Worm (Caenorhabditis elegans): Measurements from ENCODE around the gene C47D12.2.

The C47D12.2 gene

ce11 chrII:11634681-11635527, 41.2 kb upstream of the C47D12.2 start (continued):
- TF ChIP-seq pag-3 (tag; optimal IDR thresholded peaks at IDR 0.05; ENCODE audit: borderline replicate concordance) = no peak
- peak; percentile 59 for TF ChIP-seq fax-1 (tag; optimal IDR thresholded peaks at IDR 0.05)
- peak; percentile 43 for TF ChIP-seq sox-4 (tag; optimal IDR thresholded peaks at IDR 0.05)
- peak; percentile 74 for TF ChIP-seq ztf-16 (tag; optimal IDR thresholded peaks at IDR 0.05)
- 0 out of 2 replicates have a peak, but pooled peaks have one; percentile 30 for TF ChIP-seq unc-3 (GFP tag; conservative IDR thresholded peaks at IDR 0.05)
- no peak for TF ChIP-seq unc-3 (tag; optimal IDR thresholded peaks at IDR 0.05)
- no peak for TF ChIP-seq mec-3 (tag; optimal IDR thresholded peaks at IDR 0.05; ENCODE audit: borderline replicate concordance)
- TF ChIP-seq Y22D7AL.16 (tag; optimal IDR thresholded peaks at IDR 0.05) = no peak
- TF ChIP-seq hlh-15 (tag; optimal IDR thresholded peaks at IDR 0.05) = no peak
- peak; percentile 5 for TF ChIP-seq gmeb-2 (tag; optimal IDR thresholded peaks at IDR 0.05)
- peak; percentile 54 for TF ChIP-seq C08G9.2 (tag; optimal IDR thresholded peaks at IDR 0.05)
- no peak for TF ChIP-seq K02D7.2 (tag; optimal IDR thresholded peaks at IDR 0.05)
- TF ChIP-seq nhr-232 (tag; optimal IDR thresholded peaks at IDR 0.05) = peak; percentile 44
- no peak for TF ChIP-seq lin-11 (tag; optimal IDR thresholded peaks at IDR 0.05)
- TF ChIP-seq pax-1 (tag; optimal IDR thresholded peaks at IDR 0.05) = no peak
- TF ChIP-seq ref-2 (tag; optimal IDR thresholded peaks at IDR 0.05) = peak; percentile 82
- peak; percentile 58 for TF ChIP-seq fkh-10 (GFP tag; optimal IDR thresholded peaks at IDR 0.05)
- peak; percentile 33 for TF ChIP-seq pqm-1 (tag; optimal IDR thresholded peaks at IDR 0.05)
- TF ChIP-seq eyg-1 (tag; optimal IDR thresholded peaks at IDR 0.05) = peak; percentile 78
- TF ChIP-seq ceh-45 (GFP tag; IDR thresholded peaks at IDR 0.05) = 0 out of 2 replicates have a peak, but pooled peaks have one; percentile 42
- TF ChIP-seq pat-9 (tag; optimal IDR thresholded peaks at IDR 0.05) = peak; percentile 41
- TF ChIP-seq nhr-11 (tag; optimal IDR thresholded peaks at IDR 0.05) = no peak
- peak; percentile 81 for TF ChIP-seq dmd-4 (tag; optimal IDR thresholded peaks at IDR 0.05; ENCODE audit: borderline replicate concordance)
- no peak for TF ChIP-seq odd-2 (tag; optimal IDR thresholded peaks at IDR 0.05)
- peak; percentile 98 for TF ChIP-seq rnt-1 (tag; optimal IDR thresholded peaks at IDR 0.05)
- peak; percentile 43 for TF ChIP-seq ttx-3 (tag; optimal IDR thresholded peaks at IDR 0.05)
- no peak for TF ChIP-seq ama-1 (optimal IDR thresholded peaks at IDR 0.05)
- peak; percentile 79 for TF ChIP-seq dve-1 (tag; optimal IDR thresholded peaks at IDR 0.05)
- peak; percentile 91 for TF ChIP-seq F13H6.1 (tag; optimal IDR thresholded peaks at IDR 0.05)
- TF ChIP-seq nfya-1 (tag; optimal IDR thresholded peaks at IDR 0.05) = peak; percentile 94
- peak; percentile 88 for TF ChIP-seq unc-55 (GFP tag; optimal IDR thresholded peaks at IDR 0.05)
- TF ChIP-seq ets-4 (tag; optimal IDR thresholded peaks at IDR 0.05) = peak; percentile 58
- peak; percentile 40 for TF ChIP-seq K09A11.1 (tag; optimal IDR thresholded peaks at IDR 0.05; ENCODE audit: insufficient read depth)
- TF ChIP-seq C38D4.7 (GFP tag; optimal IDR thresholded peaks at IDR 0.05) = peak; percentile 44
- peak; percentile 18 for TF ChIP-seq zip-5 (tag; optimal IDR thresholded peaks at IDR 0.05)
- peak; percentile 79 for TF ChIP-seq pha-2 (tag; optimal IDR thresholded peaks at IDR 0.05)
- peak; percentile 82 for TF ChIP-seq unc-86 (tag; optimal IDR thresholded peaks at IDR 0.05)
- TF ChIP-seq elt-2 (tag; optimal IDR thresholded peaks at IDR 0.05) = peak; percentile 33
- no peak for TF ChIP-seq sox-2 (GFP tag; IDR thresholded peaks at IDR 0.05)
- peak; percentile 97 for TF ChIP-seq madf-2 (tag; optimal IDR thresholded peaks at IDR 0.05)

- TF ChIP-seq nfya-1 (tag; optimal IDR thresholded peaks at IDR 0.05) = peak; percentile 89
- peak; percentile 79 for TF ChIP-seq sox-2 (GFP tag; IDR thresholded peaks at IDR 0.05)
- peak; percentile 84 for TF ChIP-seq madf-2 (tag; optimal IDR thresholded peaks at IDR 0.05)
- TF ChIP-seq hlh-30 (tag; optimal IDR thresholded peaks at IDR 0.05; ENCODE audit: insufficient read depth) = peak; percentile 67
- no peak for TF ChIP-seq fax-1 (tag; optimal IDR thresholded peaks at IDR 0.05)
- TF ChIP-seq pha-4 (tag; optimal IDR thresholded peaks at IDR 0.05) = no peak
- peak; percentile 80 for TF ChIP-seq pax-1 (tag; optimal IDR thresholded peaks at IDR 0.05)
- no peak for TF ChIP-seq ceh-19 (GFP tag; optimal IDR thresholded peaks at IDR 0.05)
- TF ChIP-seq F13H6.1 (tag; optimal IDR thresholded peaks at IDR 0.05) = peak; percentile 65
- peak; percentile 55 for TF ChIP-seq K09A11.1 (tag; optimal IDR thresholded peaks at IDR 0.05; ENCODE audit: insufficient read depth)
- TF ChIP-seq sdc-2 (tag; optimal IDR thresholded peaks at IDR 0.05) = peak; percentile 39
- TF ChIP-seq ref-2 (tag; optimal IDR thresholded peaks at IDR 0.05) = peak; percentile 90
- TF ChIP-seq Y22D7AL.16 (tag; optimal IDR thresholded peaks at IDR 0.05) = peak; percentile 36
- TF ChIP-seq T23F11.4 (GFP tag; optimal IDR thresholded peaks at IDR 0.05) = no peak
- peak; percentile 52 for TF ChIP-seq rnt-1 (tag; optimal IDR thresholded peaks at IDR 0.05)
- TF ChIP-seq dmd-4 (tag; optimal IDR thresholded peaks at IDR 0.05; ENCODE audit: borderline replicate concordance) = no peak
- peak; percentile 33 for TF ChIP-seq pat-9 (tag; optimal IDR thresholded peaks at IDR 0.05)
- TF ChIP-seq ceh-2 (tag; optimal IDR thresholded peaks at IDR 0.05) = peak; percentile 31
- TF ChIP-seq tbx-7 (tag; optimal IDR thresholded peaks at IDR 0.05) = peak; percentile 33
- TF ChIP-seq unc-42 (tag; optimal IDR thresholded peaks at IDR 0.05) = peak; percentile 45
- TF ChIP-seq ama-1 (optimal IDR thresholded peaks at IDR 0.05) = peak; percentile 81
- no peak for TF ChIP-seq odd-2 (tag; optimal IDR thresholded peaks at IDR 0.05)
- TF ChIP-seq ceh-6 (GFP tag; optimal IDR thresholded peaks at IDR 0.05) = peak; percentile 5
Observed at ce11 chrII:11635745-11636161, 40.4 kb upstream of the C47D12.2 start.

Data from whole organism, late embryonic.